Worm (Caenorhabditis elegans): ENCODE data around the gene Y39G8C.2.
A peak's percentile ranks its signal among the peaks of the same experiment; 100 is the strongest.

The Y39G8C.2 gene

ce11 chrII:14059767-14060166 lies 37.7 kb downstream of the Y39G8C.2 start, which contains the start of gene rpb-11 (continued):
- TF ChIP-seq egl-5 (tag; optimal IDR thresholded peaks at IDR 0.05): no peak
- no peak for TF ChIP-seq nhr-76 (tag; optimal IDR thresholded peaks at IDR 0.05)
- TF ChIP-seq nhr-43 (tag; optimal IDR thresholded peaks at IDR 0.05; ENCODE audit: poor library complexity, severe bottlenecking): peak; percentile 90
- no peak for TF ChIP-seq ceh-16 (tag; optimal IDR thresholded peaks at IDR 0.05)
- peak; percentile 81 for TF ChIP-seq fkh-10 (GFP tag; optimal IDR thresholded peaks at IDR 0.05)
- TF ChIP-seq R02D3.7 (tag; optimal IDR thresholded peaks at IDR 0.05): peak; percentile 85
- TF ChIP-seq elt-2 (tag; optimal IDR thresholded peaks at IDR 0.05): peak; percentile 72

- TF ChIP-seq pqm-1 (tag; optimal IDR thresholded peaks at IDR 0.05) (peak; percentile 48), elt-2 (tag; optimal IDR thresholded peaks at IDR 0.05) (peak; percentile 74), nhr-23 (tag; optimal IDR thresholded peaks at IDR 0.05) (no peak), nhr-76 (tag; optimal IDR thresholded peaks at IDR 0.05) (no peak)
Observed at ce11 chrII:14055717-14056116, 41.7 kb downstream of the Y39G8C.2 start.

- no peak for TF ChIP-seq nhr-43 (tag; optimal IDR thresholded peaks at IDR 0.05; ENCODE audit: poor library complexity, severe bottlenecking)
- no peak for TF ChIP-seq unc-62 (GFP tag; optimal IDR thresholded peaks at IDR 0.05)
- no peak for TF ChIP-seq lsy-12 (tag; optimal IDR thresholded peaks at IDR 0.05)
- TF ChIP-seq elt-2 (tag; optimal IDR thresholded peaks at IDR 0.05): peak; percentile 60
Observed at ce11 chrII:14053141-14053540, 44.3 kb downstream of the Y39G8C.2 start.

ce11 chrII:14052204-14052603 lies 45.2 kb downstream of the Y39G8C.2 start, which contains the start of gene daf-5:
Gene daf-5 (minus strand): TSS chrII:14052304.
- TF ChIP-seq lin-39 (tag; optimal IDR thresholded peaks at IDR 0.05): no peak

- TF ChIP-seq nhr-23 (tag; optimal IDR thresholded peaks at IDR 0.05) (peak; percentile 17), elt-2 (tag; optimal IDR thresholded peaks at IDR 0.05) (peak; percentile 54), ceh-28 (tag; optimal IDR thresholded peaks at IDR 0.05) (no peak), jun-1 (tag; optimal IDR thresholded peaks at IDR 0.05) (no peak), pqm-1 (tag; optimal IDR thresholded peaks at IDR 0.05) (peak; percentile 31), pha-4 (tag; optimal IDR thresholded peaks at IDR 0.05) (peak; percentile 39)
Observed at ce11 chrII:14051474-14051934, 45.9 kb downstream of the Y39G8C.2 start.

- peak; percentile 3 for TF ChIP-seq elt-1 (tag; optimal IDR thresholded peaks at IDR 0.05)
- TF ChIP-seq nhr-25 (tag; optimal IDR thresholded peaks at IDR 0.05): peak; percentile 76
- TF ChIP-seq lsy-12 (tag; optimal IDR thresholded peaks at IDR 0.05): peak; percentile 18
- peak; percentile 24 for TF ChIP-seq nhr-23 (tag; optimal IDR thresholded peaks at IDR 0.05)
- peak; percentile 30 for TF ChIP-seq R02D3.7 (tag; optimal IDR thresholded peaks at IDR 0.05)
- TF ChIP-seq ztf-4 (tag; optimal IDR thresholded peaks at IDR 0.05): no peak
- no peak for TF ChIP-seq elt-3 (tag; optimal IDR thresholded peaks at IDR 0.05)
- TF ChIP-seq pha-4 (tag; optimal IDR thresholded peaks at IDR 0.05): peak; percentile 89
- TF ChIP-seq egl-5 (tag; optimal IDR thresholded peaks at IDR 0.05): peak; percentile 19
- TF ChIP-seq sea-2 (GFP tag; optimal IDR thresholded peaks at IDR 0.05): no peak
- TF ChIP-seq snpc-4 (tag; optimal IDR thresholded peaks at IDR 0.05): peak; percentile 48
- TF ChIP-seq lin-15B (tag; optimal IDR thresholded peaks at IDR 0.05): peak; percentile 70
- peak; percentile 62 for TF ChIP-seq nfya-1 (tag; optimal IDR thresholded peaks at IDR 0.05; ENCODE audit: insufficient read depth)
- TF ChIP-seq elt-2 (tag; optimal IDR thresholded peaks at IDR 0.05): peak; percentile 75
- no peak for TF ChIP-seq unc-39 (tag; optimal IDR thresholded peaks at IDR 0.05)
- peak; percentile 50 for TF ChIP-seq ceh-28 (tag; optimal IDR thresholded peaks at IDR 0.05)
- TF ChIP-seq nhr-43 (tag; optimal IDR thresholded peaks at IDR 0.05; ENCODE audit: poor library complexity, severe bottlenecking): peak; percentile 22
- peak; percentile 54 for TF ChIP-seq jun-1 (tag; optimal IDR thresholded peaks at IDR 0.05)
- peak; percentile 47 for TF ChIP-seq pqm-1 (tag; optimal IDR thresholded peaks at IDR 0.05)
- TF ChIP-seq fos-1 (tag; optimal IDR thresholded peaks at IDR 0.05): no peak
- peak; percentile 42 for TF ChIP-seq lin-39 (tag; optimal IDR thresholded peaks at IDR 0.05)
- TF ChIP-seq hmg-11 (tag; optimal IDR thresholded peaks at IDR 0.05): peak; percentile 58
- TF ChIP-seq skn-1 (tag; optimal IDR thresholded peaks at IDR 0.05): no peak
Observed at ce11 chrII:14050506-14050905, 46.9 kb downstream of the Y39G8C.2 start.

- TF ChIP-seq ceh-28 (tag; optimal IDR thresholded peaks at IDR 0.05) (peak; percentile 2), pqm-1 (tag; optimal IDR thresholded peaks at IDR 0.05) (peak; percentile 83), nhr-43 (tag; optimal IDR thresholded peaks at IDR 0.05; ENCODE audit: poor library complexity, severe bottlenecking) (peak; percentile 76), elt-2 (tag; optimal IDR thresholded peaks at IDR 0.05) (peak; percentile 89), pha-4 (tag; optimal IDR thresholded peaks at IDR 0.05) (peak; percentile 52), nhr-11 (tag; optimal IDR thresholded peaks at IDR 0.05) (no peak), nfya-1 (tag; optimal IDR thresholded peaks at IDR 0.05; ENCODE audit: insufficient read depth) (peak; percentile 76), zag-1 (tag; optimal IDR thresholded peaks at IDR 0.05) (no peak), jun-1 (tag; optimal IDR thresholded peaks at IDR 0.05) (peak; percentile 63), egl-5 (tag; optimal IDR thresholded peaks at IDR 0.05) (peak; percentile 14), egl-27 (tag; optimal IDR thresholded peaks at IDR 0.05) (no peak), elt-1 (tag; optimal IDR thresholded peaks at IDR 0.05) (no peak), mdl-1 (tag; optimal IDR thresholded peaks at IDR 0.05) (peak; percentile 31), nhr-25 (tag; optimal IDR thresholded peaks at IDR 0.05) (peak; percentile 63), nhr-77 (tag; optimal IDR thresholded peaks at IDR 0.05) (no peak), eor-1 (tag; optimal IDR thresholded peaks at IDR 0.05) (no peak), hmg-11 (tag; optimal IDR thresholded peaks at IDR 0.05) (peak; percentile 12), lin-39 (tag; optimal IDR thresholded peaks at IDR 0.05) (peak; percentile 29), nhr-23 (tag; optimal IDR thresholded peaks at IDR 0.05) (peak; percentile 54), lin-15B (tag; optimal IDR thresholded peaks at IDR 0.05) (peak; percentile 21), fos-1 (tag; optimal IDR thresholded peaks at IDR 0.05) (no peak), snpc-4 (tag; optimal IDR thresholded peaks at IDR 0.05) (peak; percentile 13), mml-1 (tag; optimal IDR thresholded peaks at IDR 0.05) (no peak), lsy-12 (tag; optimal IDR thresholded peaks at IDR 0.05) (no peak), R02D3.7 (tag; optimal IDR thresholded peaks at IDR 0.05) (no peak), fkh-10 (GFP tag; optimal IDR thresholded peaks at IDR 0.05) (no peak)
Observed at ce11 chrII:14049097-14049496, 48.3 kb downstream of the Y39G8C.2 start.
